Fruit fly (Drosophila melanogaster) whole organism, prepupa: ENCODE data around the gene CG7987.

ENCODE experiments used
- CG10631 ChIP-seq: fragments of 200-800 bp; sonication (Bioruptor generic); optimal IDR thresholded peaks from 2 replicates; lab custom pipeline; 2016; ENCODE audit warnings: missing biosample characterization, missing genetic modification characterization
- CG10669 ChIP-seq: fragments of 200-800 bp; sonication (Bioruptor generic); optimal IDR thresholded peaks from 3 replicates; lab custom pipeline; 2018; ENCODE audit warnings: missing biosample characterization, mild to moderate bottlenecking, missing genetic modification characterization, moderate library complexity
- CG11294 ChIP-seq: fragments of 200-800 bp; sonication (Bioruptor generic); IDR thresholded peaks from 2 replicates; pipeline ENCODE4 v1.3.6; 2022; ENCODE audit warnings: missing biosample characterization, missing genetic modification characterization
- CG11762 ChIP-seq: fragments of 200-800 bp; sonication (Bioruptor generic); optimal IDR thresholded peaks from 3 replicates; lab custom pipeline; 2016; ENCODE audit warnings: missing biosample characterization, missing genetic modification characterization; ENCODE audit not compliant: insufficient read depth
- CG11902 ChIP-seq: fragments of 200-800 bp; sonication (Bioruptor generic); optimal IDR thresholded peaks from 3 replicates; lab custom pipeline; 2016; ENCODE audit warnings: missing biosample characterization, missing genetic modification characterization
- CG15336 ChIP-seq: fragments of 200-800 bp; sonication (Bioruptor generic); IDR thresholded peaks from 2 replicates; pipeline ENCODE4 v1.3.6; 2022; ENCODE audit warnings: missing biosample characterization, missing genetic modification characterization
- CG1621 ChIP-seq: fragments of 200-800 bp; sonication (Bioruptor generic); optimal IDR thresholded peaks from 3 replicates; lab custom pipeline; 2018; ENCODE audit warnings: missing biosample characterization, mild to moderate bottlenecking, missing genetic modification characterization
- CG34406 ChIP-seq: fragments of 200-800 bp; sonication (Bioruptor generic); optimal IDR thresholded peaks from 3 replicates; lab custom pipeline; 2016; ENCODE audit warnings: missing biosample characterization, missing genetic modification characterization
- CG3919 ChIP-seq: fragments of 200-800 bp; sonication (Bioruptor generic); optimal IDR thresholded peaks from 3 replicates; lab custom pipeline; 2016; ENCODE audit warnings: missing biosample characterization, missing genetic modification characterization
- CG6163 ChIP-seq: fragments of 200-800 bp; sonication (Bioruptor generic); IDR thresholded peaks from 3 replicates; pipeline ENCODE4 v1.3.6; 2022; ENCODE audit warnings: missing biosample characterization, missing genetic modification characterization
- CG6276 ChIP-seq: fragments of 200-800 bp; sonication (Bioruptor generic); optimal IDR thresholded peaks from 2 replicates; lab custom pipeline; 2017; ENCODE audit warnings: missing biosample characterization, mild to moderate bottlenecking, missing genetic modification characterization
- CG6792 ChIP-seq: fragments of 200-800 bp; sonication (Bioruptor generic); optimal IDR thresholded peaks from 3 replicates; lab custom pipeline; 2016; ENCODE audit warnings: missing biosample characterization, missing genetic modification characterization
- CG6808 ChIP-seq: fragments of 200-800 bp; sonication (Bioruptor generic); optimal IDR thresholded peaks from 3 replicates; lab custom pipeline; 2017; ENCODE audit warnings: missing biosample characterization, missing genetic modification characterization, mild to moderate bottlenecking, moderate library complexity, missing genetic modification reagents
- CG6854 ChIP-seq: fragments of 200-800 bp; sonication (Bioruptor generic); optimal IDR thresholded peaks from 2 replicates; lab custom pipeline; 2017; ENCODE audit warnings: missing biosample characterization, mild to moderate bottlenecking, missing genetic modification characterization
- CG7368 ChIP-seq: fragments of 200-800 bp; sonication (Bioruptor generic); optimal IDR thresholded peaks from 3 replicates; lab custom pipeline; 2016; ENCODE audit warnings: missing biosample characterization, missing genetic modification characterization
- CG8119 ChIP-seq: fragments of 200-800 bp; sonication (Bioruptor generic); IDR thresholded peaks from 3 replicates; pipeline ENCODE4 v1.3.6; 2022; ENCODE audit warnings: missing biosample characterization, missing genetic modification characterization
- CG8319 ChIP-seq: fragments of 200-800 bp; sonication (Bioruptor generic); optimal IDR thresholded peaks from 3 replicates; lab custom pipeline; 2016; ENCODE audit warnings: missing biosample characterization, missing genetic modification characterization
- CG8632 ChIP-seq: fragments of 200-800 bp; sonication (Bioruptor generic); optimal IDR thresholded peaks from 3 replicates; lab custom pipeline; 2016; ENCODE audit warnings: missing biosample characterization, missing genetic modification characterization
- CG9139 ChIP-seq: fragments of 200-800 bp; sonication (Bioruptor generic); optimal IDR thresholded peaks from 3 replicates; lab custom pipeline; 2017; ENCODE audit warnings: missing biosample characterization, mild to moderate bottlenecking, missing genetic modification characterization
- Eip75B ChIP-seq: fragments of 200-800 bp; sonication (Bioruptor generic); optimal IDR thresholded peaks from 3 replicates; lab custom pipeline; 2016; ENCODE audit warnings: missing biosample characterization, missing genetic modification characterization
- Eip78C ChIP-seq: fragments of 200-800 bp; sonication (Bioruptor generic); peaks from one replicate; lab custom pipeline; 2016; ENCODE audit warnings: missing biosample characterization, missing genetic modification characterization
- Eip93F ChIP-seq: fragments of 200-800 bp; sonication (Bioruptor generic); optimal IDR thresholded peaks from 2 replicates; lab custom pipeline; 2016; ENCODE audit warnings: missing biosample characterization, mild to moderate bottlenecking, missing genetic modification characterization
- Ets21C ChIP-seq: fragments of 200-800 bp; sonication (Bioruptor generic); optimal IDR thresholded peaks from 3 replicates; lab custom pipeline; 2016; ENCODE audit warnings: missing biosample characterization, missing genetic modification characterization
- Ets96B ChIP-seq: fragments of 200-800 bp; optimal IDR thresholded peaks from 2 replicates; lab custom pipeline; 2019; ENCODE audit warnings: missing biosample characterization, mild to moderate bottlenecking, missing genetic modification characterization, moderate library complexity
- Gug ChIP-seq: fragments of 200-800 bp; sonication (Bioruptor generic); IDR thresholded peaks from 2 replicates; pipeline ENCODE4 v1.3.6; 2022; ENCODE audit warnings: missing biosample characterization, missing genetic modification characterization
- Hr38 ChIP-seq: sonication (Bioruptor generic); optimal IDR thresholded peaks from 2 replicates; lab custom pipeline; 2016; ENCODE audit warnings: missing biosample characterization, missing genetic modification characterization
- Hr39 ChIP-seq: fragments of 200-800 bp; sonication (Bioruptor generic); optimal IDR thresholded peaks from 2 replicates; lab custom pipeline; 2016; ENCODE audit warnings: missing biosample characterization, missing genetic modification characterization
- Lpt ChIP-seq: fragments of 200-800 bp; sonication (Bioruptor generic); optimal IDR thresholded peaks from 3 replicates; lab custom pipeline; 2016; ENCODE audit warnings: missing biosample characterization, missing genetic modification characterization
- Met ChIP-seq: fragments of 200-800 bp; sonication (Bioruptor generic); optimal IDR thresholded peaks from 3 replicates; lab custom pipeline; 2016; ENCODE audit warnings: missing biosample characterization, missing genetic modification characterization
- OdsH ChIP-seq: fragments of 200-800 bp; sonication (Bioruptor generic); optimal IDR thresholded peaks from 3 replicates; lab custom pipeline; 2016; ENCODE audit warnings: missing biosample characterization, missing genetic modification characterization
- Sox102F ChIP-seq: fragments of 200-800 bp; sonication (Bioruptor generic); optimal IDR thresholded peaks from 2 replicates; lab custom pipeline; 2016; ENCODE audit warnings: missing biosample characterization, mild to moderate bottlenecking, missing genetic modification characterization
- Sox15 ChIP-seq: fragments of 200-800 bp; sonication (Bioruptor generic); optimal IDR thresholded peaks from 3 replicates; lab custom pipeline; 2016; ENCODE audit warnings: missing biosample characterization, missing genetic modification characterization
- achi ChIP-seq: fragments of 200-800 bp; sonication (Bioruptor generic); optimal IDR thresholded peaks from 3 replicates; lab custom pipeline; 2016; ENCODE audit warnings: missing biosample characterization, missing genetic modification characterization
- acj6 ChIP-seq: fragments of 200-800 bp; sonication (Bioruptor generic); optimal IDR thresholded peaks from 3 replicates; lab custom pipeline; 2016; ENCODE audit warnings: missing biosample characterization, missing genetic modification characterization
- dac ChIP-seq: fragments of 200-800 bp; sonication (Bioruptor generic); optimal IDR thresholded peaks from 2 replicates; lab custom pipeline; 2017; ENCODE audit warnings: missing biosample characterization, mild to moderate bottlenecking, missing genetic modification characterization
- dsx ChIP-seq: fragments of 200-800 bp; optimal IDR thresholded peaks from 3 replicates; lab custom pipeline; 2019; ENCODE audit warnings: missing biosample characterization, mild to moderate bottlenecking, missing genetic modification characterization, moderate library complexity; ENCODE audit not compliant: poor library complexity, severe bottlenecking
- eg ChIP-seq: fragments of 200-800 bp; sonication (Bioruptor generic); IDR thresholded peaks from 3 replicates; pipeline ENCODE4 v1.3.6; 2022; ENCODE audit warnings: missing biosample characterization, missing genetic modification characterization
- fd59A ChIP-seq: fragments of 200-800 bp; sonication (Bioruptor generic); optimal IDR thresholded peaks from 2 replicates; lab custom pipeline; 2017; ENCODE audit warnings: missing biosample characterization, mild to moderate bottlenecking, missing genetic modification characterization, missing genetic modification reagents
- fd85E ChIP-seq: fragments of 200-800 bp; sonication (Bioruptor generic); optimal IDR thresholded peaks from 3 replicates; lab custom pipeline; 2016; ENCODE audit warnings: missing biosample characterization, missing genetic modification characterization
- lz ChIP-seq: fragments of 200-800 bp; sonication (Bioruptor generic); optimal IDR thresholded peaks from 3 replicates; lab custom pipeline; 2016; ENCODE audit warnings: missing biosample characterization, missing genetic modification characterization
- net ChIP-seq: fragments of 200-800 bp; sonication (Bioruptor generic); optimal IDR thresholded peaks from 3 replicates; lab custom pipeline; 2016; ENCODE audit warnings: missing biosample characterization, missing genetic modification characterization
- pdm3 ChIP-seq: fragments of 200-800 bp; sonication (Bioruptor generic); optimal IDR thresholded peaks from 3 replicates; lab custom pipeline; 2016; ENCODE audit warnings: missing biosample characterization, missing genetic modification characterization
- salr ChIP-seq, 2 experiments: fragments of 200-800 bp; sonication (Bioruptor generic); optimal IDR thresholded peaks; 3 replicates each; lab custom pipeline; 2016 to 2018; ENCODE audit warnings: missing biosample characterization in 2 of 2, missing genetic modification characterization in 2 of 2, mild to moderate bottlenecking in 1 of 2
- spab ChIP-seq: fragments of 200-800 bp; sonication (Bioruptor generic); optimal IDR thresholded peaks from 2 replicates; lab custom pipeline; 2017; ENCODE audit warnings: missing biosample characterization, mild to moderate bottlenecking, missing genetic modification characterization, missing genetic modification reagents
- ss ChIP-seq, 2 experiments: fragments of 200-800 bp; sonication (Bioruptor generic); optimal IDR thresholded peaks; 2 replicates in 1 of 2; 3 replicates in 1 of 2; lab custom pipeline; 2017 to 2018; ENCODE audit warnings: mild to moderate bottlenecking in 2 of 2, missing biosample characterization in 2 of 2, missing genetic modification characterization in 2 of 2, moderate library complexity in 1 of 2
- topi ChIP-seq: fragments of 200-800 bp; sonication (Bioruptor generic); optimal IDR thresholded peaks from 3 replicates; lab custom pipeline; 2016; ENCODE audit warnings: missing biosample characterization, missing genetic modification characterization

Gene CG7987

DNA sequence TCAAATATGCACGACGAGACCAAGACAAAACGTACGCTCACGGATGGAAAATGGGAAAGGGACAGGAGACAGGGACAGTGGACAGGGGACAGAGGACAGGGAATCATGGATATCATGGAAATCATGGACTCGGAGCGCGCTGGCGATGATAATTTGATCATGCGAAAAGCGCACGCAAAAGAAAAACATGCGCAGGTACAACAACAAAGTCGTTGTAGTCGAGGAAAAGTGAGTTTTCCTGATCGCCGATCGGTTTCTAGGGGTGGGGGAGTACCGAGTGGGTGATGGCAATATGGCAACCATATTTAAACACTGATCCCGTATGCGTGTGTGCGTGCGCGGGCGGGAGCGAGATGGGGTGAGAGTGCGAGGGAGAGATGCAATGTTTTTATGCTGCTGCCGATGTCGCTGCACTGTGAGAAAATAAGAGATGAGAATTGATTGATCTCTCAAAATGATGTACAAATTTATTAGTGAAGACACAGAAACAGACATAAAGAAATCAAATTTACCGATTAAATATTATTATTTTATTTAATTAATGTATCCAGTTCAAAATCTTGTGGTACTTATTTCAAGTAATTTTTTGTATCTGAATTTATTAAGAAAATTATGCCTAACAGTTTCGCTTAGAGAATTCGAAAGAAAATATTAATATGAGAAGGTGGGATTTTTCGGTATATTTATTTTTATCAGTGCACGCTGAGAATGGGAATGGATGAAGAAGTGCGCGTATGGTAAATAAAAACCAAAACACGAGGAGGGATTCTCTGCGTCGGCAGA is 15.3 kb upstream of the CG7987 start (continued):
- TF ChIP-seq topi (peak; percentile 0), lz (GFP tag; lab: Kevin White, UChicago) (no peak), pdm3 (GFP tag; lab: Kevin White, UChicago) (peak; percentile 25), Eip75B (peak; percentile 36), fd85E (no peak), CG8119 (peak; percentile 78), Eip93F (GFP tag; lab: Kevin White, UChicago) (no peak), CG11902 (GFP tag; lab: Kevin White, UChicago) (no peak), Ets96B (tag; lab: Kevin White, UChicago) (peak; percentile 79), dac (GFP tag; lab: Kevin White, UChicago) (no peak), Gug (no peak; the same call in 1 of the 2 replicates), CG7368 (GFP tag; lab: Kevin White, UChicago) (no peak), net (peak; percentile 55), achi (GFP tag; lab: Kevin White, UChicago) (peak; percentile 60), Lpt (GFP tag; lab: Kevin White, UChicago) (peak; percentile 47), CG6854 (GFP tag; lab: Kevin White, UChicago) (no peak), CG6808 (peak; percentile 72), spab (GFP tag; lab: Kevin White, UChicago) (peak; percentile 62), CG8632 (GFP tag; lab: Kevin White, UChicago) (peak; percentile 37), CG10669 (peak; percentile 62), CG8319 (GFP tag; lab: Kevin White, UChicago) (no peak), salr (GFP tag; optimal IDR thresholded peaks at IDR 0.05; lab: Kevin White, UChicago) (peak in 1 of 2 experiments; percentile 71)

dm6 chr3R:14589483-14589882 is 13.8 kb upstream of the CG7987 start:
- TF ChIP-seq pdm3 (GFP tag; lab: Kevin White, UChicago): no peak
- peak; percentile 1 for TF ChIP-seq achi (GFP tag; lab: Kevin White, UChicago)
- TF ChIP-seq spab (GFP tag; lab: Kevin White, UChicago): peak; percentile 19
- TF ChIP-seq OdsH (GFP tag; lab: Kevin White, UChicago): no peak
- TF ChIP-seq fd59A (GFP tag; lab: Kevin White, UChicago): no peak
- TF ChIP-seq CG11294 (GFP tag; lab: Robert Waterston, UW): no peak
- no peak for TF ChIP-seq topi
- peak; percentile 25; the same call in 1 of the 2 replicates for TF ChIP-seq Gug
- peak; percentile 44 for TF ChIP-seq dsx (GFP tag; lab: Kevin White, UChicago)
- no peak for TF ChIP-seq CG8632 (GFP tag; lab: Kevin White, UChicago)
- TF ChIP-seq fd85E: no peak
- TF ChIP-seq net: no peak
- TF ChIP-seq CG1621 (tag; lab: Kevin White, UChicago): no peak
- no peak for TF ChIP-seq CG10631
- TF ChIP-seq eg (GFP tag; lab: Robert Waterston, UW): no peak
- peak; percentile 2 for TF ChIP-seq CG3919 (GFP tag; lab: Kevin White, UChicago)
- 0 out of 3 replicates have a peak, but pooled peaks have one; percentile 37 for TF ChIP-seq CG6163
- TF ChIP-seq Hr38 (GFP tag; lab: Kevin White, UChicago): no peak
- no peak; the same call in 2 of the 3 replicates for TF ChIP-seq CG8119
- TF ChIP-seq CG34406 (GFP tag; lab: Kevin White, UChicago): no peak
- TF ChIP-seq dac (GFP tag; lab: Kevin White, UChicago): no peak
- TF ChIP-seq CG6808: peak; percentile 5
- no peak for TF ChIP-seq CG6792
- TF ChIP-seq Sox15: no peak
- no peak for TF ChIP-seq CG9139 (GFP tag; lab: Kevin White, UChicago)
- TF ChIP-seq Hr39 (GFP tag; lab: Kevin White, UChicago): no peak
- no peak for TF ChIP-seq CG11762 (GFP tag; lab: Kevin White, UChicago)
- peak in 1 of 2 experiments; percentile 20 for TF ChIP-seq ss (GFP tag; optimal IDR thresholded peaks at IDR 0.05; lab: Kevin White, UChicago)
- no peak for TF ChIP-seq Eip75B
- no peak for TF ChIP-seq salr (GFP tag; optimal IDR thresholded peaks at IDR 0.05; lab: Kevin White, UChicago)
- TF ChIP-seq Sox102F (GFP tag; lab: Kevin White, UChicago): no peak
- TF ChIP-seq CG7368 (GFP tag; lab: Kevin White, UChicago): no peak
- TF ChIP-seq Met: no peak
- TF ChIP-seq Eip78C (GFP tag; lab: Kevin White, UChicago): peak; percentile 74
- no peak for TF ChIP-seq Lpt (GFP tag; lab: Kevin White, UChicago)
- TF ChIP-seq CG6276 (GFP tag; lab: Kevin White, UChicago): no peak
- peak; percentile 9 for TF ChIP-seq acj6 (GFP tag; lab: Kevin White, UChicago)
- peak; percentile 29 for TF ChIP-seq CG10669
- no peak for TF ChIP-seq Ets21C (GFP tag; lab: Kevin White, UChicago)
- 0 out of 2 replicates have a peak, but pooled peaks have one; percentile 33 for TF ChIP-seq CG15336 (GFP tag; lab: Robert Waterston, UW)
